Fruit fly (Drosophila melanogaster) whole organism, embryonic: Measurements from ENCODE around the gene TrpRS.

ENCODE experiments used
- Abd-B ChIP-seq: fragments of 200-800 bp; sonication (Bioruptor generic); optimal IDR thresholded peaks from 2 replicates; lab custom pipeline; 2018; ENCODE audit warnings: missing biosample characterization, mild to moderate bottlenecking, missing genetic modification characterization, moderate library complexity
- BEAF-32 ChIP-seq: fragments of 200-800 bp; sonication (Bioruptor generic); optimal IDR thresholded peaks from 3 replicates; lab custom pipeline; 2017; ENCODE audit warnings: missing biosample characterization, missing genetic modification characterization, mild to moderate bottlenecking, moderate library complexity, missing genetic modification reagents
- CG10147 ChIP-seq: fragments of 200-800 bp; sonication (Bioruptor generic); optimal IDR thresholded peaks from 2 replicates; lab custom pipeline; 2019; ENCODE audit warnings: missing biosample characterization, mild to moderate bottlenecking, missing genetic modification characterization, moderate library complexity
- CG10431 ChIP-seq: fragments of 200-800 bp; sonication (Bioruptor generic); optimal IDR thresholded peaks from 3 replicates; lab custom pipeline; 2018; ENCODE audit warnings: missing biosample characterization, mild to moderate bottlenecking, missing genetic modification characterization
- CG11093 ChIP-seq: fragments of 200-800 bp; sonication (Bioruptor generic); IDR thresholded peaks from 3 replicates; pipeline ENCODE4 v1.3.6; 2022; ENCODE audit warnings: missing biosample characterization, missing genetic modification characterization
- CG11398 ChIP-seq: fragments of 200-800 bp; sonication (Bioruptor generic); optimal IDR thresholded peaks from 2 replicates; lab custom pipeline; 2016; ENCODE audit warnings: missing biosample characterization, missing genetic modification characterization
- CG11696 ChIP-seq: fragments of 200-800 bp; sonication (Bioruptor generic); IDR thresholded peaks from 2 replicates; pipeline ENCODE4 v1.3.6; 2022; ENCODE audit warnings: missing biosample characterization, missing genetic modification characterization
- CG12104 ChIP-seq: fragments of 200-800 bp; sonication (Bioruptor generic); optimal IDR thresholded peaks from 3 replicates; lab custom pipeline; 2016; ENCODE audit warnings: missing biosample characterization, missing genetic modification characterization
- CG13123 ChIP-seq: fragments of 200-800 bp; sonication (Bioruptor generic); optimal IDR thresholded peaks from 2 replicates; lab custom pipeline; 2016; ENCODE audit warnings: missing biosample characterization, missing genetic modification characterization
- CG1832 ChIP-seq: fragments of 200-800 bp; sonication (Bioruptor generic); optimal IDR thresholded peaks from 2 replicates; lab custom pipeline; 2017; ENCODE audit warnings: missing biosample characterization, mild to moderate bottlenecking, missing genetic modification characterization, inconsistent platforms
- CG2129 ChIP-seq: fragments of 200-800 bp; sonication (Bioruptor generic); IDR thresholded peaks from 2 replicates; pipeline ENCODE4 v1.3.6; 2022; ENCODE audit warnings: missing biosample characterization, missing genetic modification characterization; ENCODE audit not compliant: partially characterized antibody
- CG2712 ChIP-seq: fragments of 200-800 bp; optimal IDR thresholded peaks from 3 replicates; lab custom pipeline; 2019; ENCODE audit warnings: missing biosample characterization, mild to moderate bottlenecking, missing genetic modification characterization, moderate library complexity
- CG31224 ChIP-seq: fragments of 200-800 bp; sonication (Bioruptor generic); IDR thresholded peaks from 2 replicates; pipeline ENCODE4 v1.3.6; 2022; ENCODE audit warnings: missing biosample characterization, missing genetic modification characterization
- CG3163 ChIP-seq: fragments of 200-800 bp; sonication (Bioruptor generic); optimal IDR thresholded peaks from 3 replicates; lab custom pipeline; 2016; ENCODE audit warnings: missing biosample characterization, missing genetic modification characterization
- CG32767 ChIP-seq: fragments of 200-800 bp; sonication (Bioruptor generic); IDR thresholded peaks from 2 replicates; pipeline ENCODE4 v1.3.6; 2022; ENCODE audit warnings: missing biosample characterization, missing genetic modification characterization
- CG34422 ChIP-seq: fragments of 200-800 bp; sonication (Bioruptor generic); IDR thresholded peaks from 3 replicates; pipeline ENCODE4 v1.3.6; 2022; ENCODE audit warnings: missing biosample characterization, missing genetic modification characterization
- CG3995 ChIP-seq: fragments of 200-800 bp; sonication (Bioruptor generic); optimal IDR thresholded peaks from 3 replicates; lab custom pipeline; 2016; ENCODE audit warnings: missing biosample characterization, missing genetic modification characterization
- CG4328 ChIP-seq: fragments of 200-800 bp; sonication (Bioruptor generic); optimal IDR thresholded peaks from 3 replicates; lab custom pipeline; 2017; ENCODE audit warnings: missing biosample characterization, missing genetic modification reagents, missing genetic modification characterization
- CG5180 ChIP-seq: fragments of 200-800 bp; sonication (Bioruptor generic); optimal IDR thresholded peaks from 3 replicates; lab custom pipeline; 2017; ENCODE audit warnings: missing biosample characterization, missing genetic modification characterization, mild to moderate bottlenecking, moderate library complexity, missing genetic modification reagents
- CG5953 ChIP-seq: fragments of 200-800 bp; sonication (Bioruptor generic); IDR thresholded peaks from 2 replicates; pipeline ENCODE4 v1.3.6; 2022; ENCODE audit warnings: missing biosample characterization, missing genetic modification characterization
- CG6683 ChIP-seq: fragments of 200-800 bp; sonication (Bioruptor generic); optimal IDR thresholded peaks from 2 replicates; lab custom pipeline; 2017; ENCODE audit warnings: missing biosample characterization, mild to moderate bottlenecking, missing genetic modification characterization, missing genetic modification reagents
- CG6813 ChIP-seq: fragments of 200-800 bp; sonication (Bioruptor generic); optimal IDR thresholded peaks from 2 replicates; lab custom pipeline; 2017; ENCODE audit warnings: missing biosample characterization, missing genetic modification characterization, mild to moderate bottlenecking, moderate library complexity, missing genetic modification reagents
- CG8290 ChIP-seq, 3 experiments: fragments of 200-800 bp; sonication (Bioruptor generic); optimal IDR thresholded peaks; 2 replicates each; lab custom pipeline; 2016 to 2019; ENCODE audit warnings: missing biosample characterization in 3 of 3, missing genetic modification characterization in 3 of 3, mild to moderate bottlenecking in 2 of 3, moderate library complexity in 1 of 3
- CTCF ChIP-seq: fragments of 200-800 bp; sonication (Bioruptor generic); optimal IDR thresholded peaks from 2 replicates; lab custom pipeline; 2017; ENCODE audit warnings: missing biosample characterization, mild to moderate bottlenecking, missing genetic modification characterization, moderate library complexity
- CkIIα-i1 ChIP-seq: fragments of 200-800 bp; sonication (Bioruptor generic); IDR thresholded peaks from 2 replicates; pipeline ENCODE4 v1.3.6; 2022; ENCODE audit warnings: missing biosample characterization, missing genetic modification characterization
- Dip3 ChIP-seq: fragments of 200-800 bp; sonication (Bioruptor generic); optimal IDR thresholded peaks from 3 replicates; lab custom pipeline; 2016; ENCODE audit warnings: missing biosample characterization, missing genetic modification characterization
- HHEX ChIP-seq: fragments of 200-800 bp; sonication (Bioruptor generic); optimal IDR thresholded peaks from 3 replicates; lab custom pipeline; 2017; ENCODE audit warnings: missing biosample characterization, mild to moderate bottlenecking, missing genetic modification characterization, missing genetic modification reagents
- Lhr ChIP-seq: fragments of 200-800 bp; sonication (Bioruptor generic); optimal IDR thresholded peaks from 3 replicates; lab custom pipeline; 2017; ENCODE audit warnings: mild to moderate bottlenecking, missing biosample characterization, missing genetic modification reagents, missing genetic modification characterization
- Mad ChIP-seq: fragments of 200-800 bp; sonication (Bioruptor generic); optimal IDR thresholded peaks from 2 replicates; lab custom pipeline; 2016; ENCODE audit warnings: missing biosample characterization, missing genetic modification characterization
- NK7.1 ChIP-seq: fragments of 200-800 bp; sonication (Bioruptor generic); optimal IDR thresholded peaks from 3 replicates; lab custom pipeline; 2016; ENCODE audit warnings: missing biosample characterization, missing genetic modification characterization
- Opbp ChIP-seq: fragments of 200-800 bp; sonication (Bioruptor generic); IDR thresholded peaks from 3 replicates; pipeline ENCODE4 v1.3.6; 2022; ENCODE audit warnings: missing biosample characterization, missing genetic modification characterization; ENCODE audit not compliant: partially characterized antibody
- Sin3A ChIP-seq: fragments of >200 bp; optimal IDR thresholded peaks from 2 replicates; lab custom pipeline; 2018
- Sry-δ ChIP-seq: fragments of 200-800 bp; sonication (Bioruptor generic); optimal IDR thresholded peaks from 2 replicates; lab custom pipeline; 2016; ENCODE audit warnings: missing biosample characterization, missing genetic modification characterization
- bcd ChIP-seq: fragments of 200-800 bp; sonication (Bioruptor generic); optimal IDR thresholded peaks from 2 replicates; lab custom pipeline; 2017; ENCODE audit warnings: missing biosample characterization, mild to moderate bottlenecking, missing genetic modification characterization
- dati ChIP-seq: fragments of 200-800 bp; sonication (Bioruptor generic); IDR thresholded peaks from 2 replicates; pipeline ENCODE4 v1.3.6; 2022; ENCODE audit warnings: missing biosample characterization, missing genetic modification characterization
- dysf ChIP-seq: fragments of 200-800 bp; sonication (Bioruptor generic); IDR thresholded peaks from 3 replicates; pipeline ENCODE4 v1.3.6; 2022; ENCODE audit warnings: missing biosample characterization, missing genetic modification characterization
- eyg ChIP-seq: fragments of 200-800 bp; sonication (Bioruptor generic); optimal IDR thresholded peaks from 3 replicates; lab custom pipeline; 2016; ENCODE audit warnings: missing biosample characterization, missing genetic modification characterization
- ham ChIP-seq: fragments of 200-800 bp; sonication (Bioruptor generic); IDR thresholded peaks from 2 replicates; pipeline ENCODE4 v1.3.6; 2022; ENCODE audit warnings: missing biosample characterization, missing genetic modification characterization
- hkb ChIP-seq, 2 experiments: fragments of 200-800 bp in 1 of 2; fragments of >200 bp in 1 of 2; sonication (Bioruptor generic) in 1 of 2; IDR thresholded peaks in 1 of 2; optimal IDR thresholded peaks in 1 of 2; 2 replicates each; pipeline versions ENCODE4 v1.3.6 to Lab custom; 2017 to 2022; ENCODE audit warnings: missing biosample characterization in 1 of 2, missing genetic modification characterization in 1 of 2
- nmo ChIP-seq: fragments of 200-800 bp; sonication (Bioruptor generic); optimal IDR thresholded peaks from 2 replicates; lab custom pipeline; 2018; ENCODE audit warnings: missing biosample characterization, mild to moderate bottlenecking, missing genetic modification characterization, moderate library complexity
- odd ChIP-seq: fragments of 200-800 bp; sonication (Bioruptor generic); optimal IDR thresholded peaks from 2 replicates; lab custom pipeline; 2017; ENCODE audit warnings: missing biosample characterization, mild to moderate bottlenecking, missing genetic modification characterization
- org-1 ChIP-seq: fragments of 200-800 bp; sonication (Bioruptor generic); optimal IDR thresholded peaks from 2 replicates; lab custom pipeline; 2017; ENCODE audit warnings: missing biosample characterization, missing genetic modification characterization
- otp ChIP-seq: fragments of 200-800 bp; sonication (Bioruptor generic); IDR thresholded peaks from 3 replicates; pipeline ENCODE4, ENCODE4 v1.3.6; 2022; ENCODE audit warnings: missing biosample characterization, missing genetic modification characterization
- peb ChIP-seq: fragments of 200-800 bp; sonication (Bioruptor generic); IDR thresholded peaks from 2 replicates; pipeline ENCODE4 v1.3.6; 2022; ENCODE audit warnings: missing biosample characterization, missing genetic modification characterization
- pnt ChIP-seq: fragments of 200-800 bp; sonication (Bioruptor generic); optimal IDR thresholded peaks from 3 replicates; lab custom pipeline; 2016; ENCODE audit warnings: missing biosample characterization, missing genetic modification characterization
- run ChIP-seq: fragments of 200-800 bp; sonication (Bioruptor generic); optimal IDR thresholded peaks from 3 replicates; lab custom pipeline; 2018; ENCODE audit warnings: missing biosample characterization, mild to moderate bottlenecking, missing genetic modification characterization
- salm ChIP-seq: fragments of 200-800 bp; sonication (Bioruptor generic); optimal IDR thresholded peaks from 2 replicates; lab custom pipeline; 2018; ENCODE audit warnings: missing biosample characterization, mild to moderate bottlenecking, missing genetic modification characterization
- slbo ChIP-seq: fragments of 200-800 bp; sonication (Bioruptor generic); IDR thresholded peaks from 2 replicates; pipeline ENCODE4 v1.3.6; 2022; ENCODE audit warnings: missing biosample characterization, missing genetic modification characterization
- slou ChIP-seq: fragments of 200-800 bp; sonication (Bioruptor generic); optimal IDR thresholded peaks from 3 replicates; lab custom pipeline; 2016; ENCODE audit warnings: missing biosample characterization, missing genetic modification characterization
- tin ChIP-seq: fragments of 200-800 bp; sonication (Bioruptor generic); optimal IDR thresholded peaks from 3 replicates; lab custom pipeline; 2016; ENCODE audit warnings: missing biosample characterization, missing genetic modification characterization
- vfl ChIP-seq: fragments of 200-800 bp; sonication (Bioruptor generic); optimal IDR thresholded peaks from 2 replicates; lab custom pipeline; 2016; ENCODE audit warnings: missing biosample characterization, missing genetic modification characterization
- zen ChIP-seq: fragments of 200-800 bp; sonication (Bioruptor generic); optimal IDR thresholded peaks from 3 replicates; lab custom pipeline; 2018; ENCODE audit warnings: missing biosample characterization, mild to moderate bottlenecking, missing genetic modification characterization, moderate library complexity

TrpRS gene

dm6 chr3R:9239941-9240400 is 26.7 kb downstream of the TrpRS start (continued):
- TF ChIP-seq CG11696 (no peak), CG32767 (GFP tag; lab: Robert Waterston, UW) (no peak), HHEX (no peak), CkIIα-i1 (GFP tag; lab: Robert Waterston, UW) (no peak), zen (tag; lab: Kevin White, UChicago) (no peak), dysf (GFP tag; lab: Robert Waterston, UW) (no peak), odd (GFP tag; lab: Kevin White, UChicago) (no peak), CTCF (GFP tag; lab: Kevin White, UChicago) (peak; percentile 76), nmo (GFP tag; lab: Kevin White, UChicago) (peak; percentile 36), ham (GFP tag; lab: Robert Waterston, UW) (no peak), bcd (GFP tag; lab: Kevin White, UChicago) (no peak), Opbp (peak; percentile 78), CG4328 (no peak), CG1832 (GFP tag; lab: Kevin White, UChicago) (no peak), peb (GFP tag; lab: Robert Waterston, UW) (no peak), CG5180 (GFP tag; lab: Kevin White, UChicago) (no peak), CG3163 (GFP tag; lab: Kevin White, UChicago) (no peak), CG34422 (GFP tag; lab: Robert Waterston, UW) (peak; percentile 36; the same call in 1 of the 3 replicates), vfl (GFP tag; lab: Kevin White, UChicago) (peak; percentile 28), slou (GFP tag; lab: Kevin White, UChicago) (no peak), CG3995 (GFP tag; lab: Kevin White, UChicago) (peak; percentile 21), Sin3A (peak; percentile 8), CG13123 (no peak), slbo (GFP tag; lab: Robert Waterston, UW) (no peak), org-1 (no peak), BEAF-32 (GFP tag; lab: Kevin White, UChicago) (peak; percentile 81), CG6683 (no peak), CG11398 (no peak), pnt (GFP tag; lab: Kevin White, UChicago) (no peak), Sry-δ (GFP tag; lab: Kevin White, UChicago) (peak; percentile 91), hkb (optimal IDR thresholded peaks at IDR 0.05; lab: Kevin White, UChicago) (no peak), hkb (GFP tag; IDR thresholded peaks at IDR 0.05; lab: Robert Waterston, UW) (no peak), CG12104 (GFP tag; lab: Kevin White, UChicago) (no peak), Dip3 (GFP tag; lab: Kevin White, UChicago) (no peak), CG31224 (GFP tag; lab: Robert Waterston, UW) (no peak), otp (GFP tag; lab: Robert Waterston, UW) (no peak), eyg (GFP tag; lab: Kevin White, UChicago) (no peak), NK7.1 (GFP tag; lab: Kevin White, UChicago) (no peak), CG5953 (GFP tag; lab: Robert Waterston, UW) (no peak), CG2712 (tag; lab: Kevin White, UChicago) (peak; percentile 46), dati (no peak), Lhr (GFP tag; lab: Kevin White, UChicago) (no peak), run (tag; lab: Kevin White, UChicago) (no peak), salm (tag; lab: Kevin White, UChicago) (no peak), CG6813 (no peak), tin (GFP tag; lab: Kevin White, UChicago) (no peak), CG10431 (GFP tag; lab: Kevin White, UChicago) (no peak), CG2129 (peak; percentile 66), CG8290 (GFP tag; optimal IDR thresholded peaks at IDR 0.05; lab: Kevin White, UChicago) (no peak), CG8290 (tag; optimal IDR thresholded peaks at IDR 0.05; lab: Kevin White, UChicago) (no peak), Abd-B (GFP tag; lab: Kevin White, UChicago) (no peak), CG10147 (GFP tag; lab: Kevin White, UChicago) (no peak), Mad (GFP tag; lab: Kevin White, UChicago) (no peak), CG11093 (GFP tag; lab: Robert Waterston, UW) (no peak)
